Fruit fly (Drosophila melanogaster) whole organism: ENCODE measurements around the gene CG8671.

Experiments used
- EcR ChIP-seq, 2 experiments: fragments of >200 bp; optimal IDR thresholded peaks; 2 replicates each; lab custom pipeline; 2017; ENCODE audit warnings: missing biosample characterization in 2 of 2, missing genetic modification characterization in 2 of 2, missing genetic modification reagents in 2 of 2
- pan ChIP-seq: fragments of >200 bp; optimal IDR thresholded peaks from 2 replicates; lab custom pipeline; 2017
- psq ChIP-seq: fragments of >200 bp; optimal IDR thresholded peaks from 2 replicates; lab custom pipeline; 2017
- usp ChIP-seq: fragments of >200 bp; optimal IDR thresholded peaks from 2 replicates; lab custom pipeline; 2017; ENCODE audit warnings: missing biosample characterization, missing genetic modification characterization, mixed read lengths

dm6 chr2L:21237048-21237747 is 25.6 kb upstream of the CG8671 start, which contains the start of gene Hr39:
- TF ChIP-seq usp (GFP tag; lab: Kevin White, UChicago) (no peak), psq (lab: Kevin White, UChicago) (no peak), EcR (GFP tag; optimal IDR thresholded peaks at IDR 0.05; lab: Kevin White, UChicago) (no peak), pan (no peak)
